Fruit fly (Drosophila melanogaster) ovary, adult (tissue): ENCODE data around the gene CG13070.

ENCODE experiments used
- CG17801 ChIP-seq: fragments of 200-800 bp; optimal IDR thresholded peaks from 2 replicates; lab custom pipeline; 2019; ENCODE audit warnings: missing biosample characterization, mild to moderate bottlenecking, missing genetic modification characterization, moderate library complexity; ENCODE audit not compliant: partially characterized antibody

Gene CG13070

DNA sequence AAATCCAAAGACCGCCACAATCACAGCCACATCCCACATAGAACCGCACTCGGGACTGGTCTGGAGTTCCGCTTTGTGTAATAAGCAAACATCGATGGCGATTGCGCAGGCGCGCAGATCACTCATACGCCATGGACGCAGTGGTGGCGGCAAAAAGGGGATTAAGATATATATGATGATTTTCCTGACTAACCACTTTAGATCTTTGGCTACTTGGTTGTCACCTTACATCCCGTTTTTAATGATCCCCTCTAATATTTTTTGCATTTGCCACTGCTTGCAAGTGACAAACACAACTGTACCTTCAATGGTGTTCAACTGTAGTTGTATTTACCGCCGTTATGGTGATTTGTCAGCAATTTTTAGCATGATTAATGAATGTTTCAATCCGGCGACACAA, 46.8 kb downstream of the CG13070 start:
- no peak for TF ChIP-seq CG17801 (GFP tag; lab: Kevin White, UChicago)
